Worm (Caenorhabditis elegans) whole organism, late embryonic: ENCODE measurements around the gene C30B5.17.

Experiments used
- ama-1 ChIP-seq: fragments of 150-350 bp; optimal IDR thresholded peaks from 2 replicates; lab custom pipeline; 2014
- hlh-30 ChIP-seq: sonication (generic microtip); optimal IDR thresholded peaks from 2 replicates; lab custom pipeline; 2017; ENCODE audit warnings: antibody characterized with exemption, missing genetic modification characterization, missing compliant biosample characterization; ENCODE audit not compliant: insufficient read depth
- sdc-2 ChIP-seq: sonication (generic microtip); optimal IDR thresholded peaks from 2 replicates; lab custom pipeline; 2016; ENCODE audit warnings: missing genotype, missing genetic modification characterization, missing compliant biosample characterization
- unc-55 ChIP-seq: sonication (generic microtip); optimal IDR thresholded peaks from 2 replicates; lab custom pipeline; 2017; ENCODE audit warnings: missing biosample characterization, missing genetic modification reagents, missing genetic modification characterization

DNA sequence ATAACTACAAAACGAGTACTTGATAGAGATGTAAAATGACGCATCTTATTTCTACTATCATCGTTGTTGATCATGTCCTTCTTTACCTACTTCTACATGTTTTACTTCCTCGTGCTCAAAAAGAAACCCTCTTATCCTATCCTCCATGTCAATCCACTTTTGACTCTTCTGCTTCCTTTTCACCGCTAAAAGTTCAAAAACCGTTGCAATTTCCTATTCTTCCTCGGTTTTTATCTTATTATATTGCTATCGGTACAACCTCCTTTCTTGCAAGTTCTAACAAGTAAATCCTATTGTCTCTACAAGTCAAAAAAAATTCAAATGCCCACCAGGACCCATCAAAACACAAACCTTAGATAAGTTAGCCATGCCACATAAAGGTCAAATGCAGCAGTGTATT lies 4.4 kb upstream of the C30B5.17 start:
- TF ChIP-seq ama-1 (lab: Kevin White, UChicago) = no peak
- TF ChIP-seq unc-55 = no peak
- TF ChIP-seq sdc-2 (tag; lab: Kevin White, UChicago) = no peak
- no peak for TF ChIP-seq hlh-30 (tag; lab: Kevin White, UChicago)
